Fruit fly (Drosophila melanogaster) whole organism, embryonic: ENCODE results near the gene CG7907.

ENCODE experiments used
- Antp ChIP-seq: fragments of 200-800 bp; sonication (Bioruptor generic); optimal IDR thresholded peaks from 3 replicates; lab custom pipeline; 2016; ENCODE audit warnings: missing biosample characterization, missing genetic modification characterization
- Atf-2 ChIP-seq: fragments of 200-800 bp; sonication (Bioruptor generic); optimal IDR thresholded peaks from 2 replicates; lab custom pipeline; 2016; ENCODE audit warnings: missing biosample characterization, missing genetic modification characterization
- Awh ChIP-seq: fragments of 200-800 bp; sonication (Bioruptor generic); IDR thresholded peaks from 2 replicates; pipeline ENCODE4, ENCODE4 v1.3.6; 2022; ENCODE audit warnings: missing biosample characterization, missing genetic modification characterization
- BtbVII ChIP-seq: fragments of 200-800 bp; sonication (Bioruptor generic); optimal IDR thresholded peaks from 3 replicates; lab custom pipeline; 2017; ENCODE audit warnings: missing biosample characterization, mild to moderate bottlenecking, missing genetic modification characterization
- CG11456 ChIP-seq: fragments of 200-800 bp; sonication (Bioruptor generic); IDR thresholded peaks from 3 replicates; pipeline ENCODE4 v1.3.6; 2022; ENCODE audit warnings: missing biosample characterization, missing genetic modification characterization
- CG12155 ChIP-seq: fragments of 200-800 bp; sonication (Bioruptor generic); optimal IDR thresholded peaks from 3 replicates; lab custom pipeline; 2016; ENCODE audit warnings: missing biosample characterization, missing genetic modification characterization
- CG13894 ChIP-seq: fragments of 200-800 bp; sonication (Bioruptor generic); optimal IDR thresholded peaks from 3 replicates; lab custom pipeline; 2018; ENCODE audit warnings: missing biosample characterization, mild to moderate bottlenecking, missing genetic modification characterization, moderate library complexity
- CG16813 ChIP-seq: fragments of 200-800 bp; sonication (Bioruptor generic); IDR thresholded peaks from 3 replicates; pipeline ENCODE4 v1.3.6; 2022; ENCODE audit warnings: missing biosample characterization, missing genetic modification characterization; ENCODE audit not compliant: partially characterized antibody
- CG16815 ChIP-seq: fragments of 200-800 bp; sonication (Bioruptor generic); optimal IDR thresholded peaks from 3 replicates; lab custom pipeline; 2017; ENCODE audit warnings: missing biosample characterization, mild to moderate bottlenecking, missing genetic modification characterization
- CG16863 ChIP-seq: fragments of 200-800 bp; sonication (Bioruptor generic); optimal IDR thresholded peaks from 3 replicates; lab custom pipeline; 2016; ENCODE audit warnings: missing biosample characterization, missing genetic modification characterization
- CG17802 ChIP-seq: fragments of 200-800 bp; sonication (Bioruptor generic); optimal IDR thresholded peaks from 2 replicates; lab custom pipeline; 2018; ENCODE audit warnings: missing biosample characterization, mild to moderate bottlenecking, missing genetic modification characterization, moderate library complexity
- CG2202 ChIP-seq: fragments of 200-800 bp; sonication (Bioruptor generic); optimal IDR thresholded peaks from 2 replicates; lab custom pipeline; 2018; ENCODE audit warnings: missing biosample characterization, mild to moderate bottlenecking, missing genetic modification characterization
- CG31441 ChIP-seq: fragments of 200-800 bp; sonication (Bioruptor generic); IDR thresholded peaks from 2 replicates; pipeline ENCODE4 v1.3.6; 2022; ENCODE audit warnings: missing biosample characterization, missing genetic modification characterization
- CG4360 ChIP-seq: fragments of 200-800 bp; sonication (Bioruptor generic); IDR thresholded peaks from 2 replicates; pipeline ENCODE4 v1.3.6; 2022; ENCODE audit warnings: missing biosample characterization, missing genetic modification characterization
- CG4617 ChIP-seq: fragments of 200-800 bp; sonication (Bioruptor generic); optimal IDR thresholded peaks from 3 replicates; lab custom pipeline; 2016; ENCODE audit warnings: missing biosample characterization, missing genetic modification characterization, borderline replicate concordance
- CG4730 ChIP-seq: fragments of 200-800 bp; sonication (Bioruptor generic); IDR thresholded peaks from 2 replicates; pipeline ENCODE4 v1.3.6; 2022; ENCODE audit warnings: missing biosample characterization, missing genetic modification characterization
- CG4820 ChIP-seq: fragments of 200-800 bp; sonication (Bioruptor generic); optimal IDR thresholded peaks from 3 replicates; lab custom pipeline; 2016; ENCODE audit warnings: missing biosample characterization, missing genetic modification characterization
- CG5180 ChIP-seq: fragments of 200-800 bp; sonication (Bioruptor generic); optimal IDR thresholded peaks from 3 replicates; lab custom pipeline; 2017; ENCODE audit warnings: missing biosample characterization, missing genetic modification characterization, mild to moderate bottlenecking, moderate library complexity, missing genetic modification reagents
- CG6272 ChIP-seq: fragments of 200-800 bp; sonication (Bioruptor generic); IDR thresholded peaks from 2 replicates; pipeline ENCODE4 v1.3.6; 2022; ENCODE audit warnings: missing biosample characterization, missing genetic modification characterization
- CG6689 ChIP-seq: fragments of 200-800 bp; sonication (Bioruptor generic); IDR thresholded peaks from 2 replicates; pipeline ENCODE4 v1.3.6; 2022; ENCODE audit warnings: missing biosample characterization, missing genetic modification characterization
- CG8281 ChIP-seq: fragments of 200-800 bp; sonication (Bioruptor generic); optimal IDR thresholded peaks from 2 replicates; lab custom pipeline; 2018; ENCODE audit warnings: missing biosample characterization, mild to moderate bottlenecking, missing genetic modification characterization, moderate library complexity
- CG9797 ChIP-seq: fragments of 200-800 bp; sonication (Bioruptor generic); optimal IDR thresholded peaks from 3 replicates; lab custom pipeline; 2018; ENCODE audit warnings: missing biosample characterization, mild to moderate bottlenecking, missing genetic modification characterization
- HLHmδ ChIP-seq: fragments of 200-800 bp; sonication (Bioruptor generic); optimal IDR thresholded peaks from 2 replicates; lab custom pipeline; 2018; ENCODE audit warnings: missing biosample characterization, mild to moderate bottlenecking, missing genetic modification characterization, moderate library complexity
- HmgZ ChIP-seq: fragments of 200-800 bp; sonication (Bioruptor generic); optimal IDR thresholded peaks from 2 replicates; lab custom pipeline; 2018; ENCODE audit warnings: missing biosample characterization, mild to moderate bottlenecking, missing genetic modification characterization
- Hr78 ChIP-seq, 2 experiments: fragments of 200-800 bp in 1 of 2; fragments of >200 bp in 1 of 2; sonication (Bioruptor generic) in 1 of 2; optimal IDR thresholded peaks; 2 replicates each; lab custom pipeline; 2017 to 2019; ENCODE audit warnings: missing biosample characterization in 2 of 2, missing genetic modification characterization in 2 of 2, mild to moderate bottlenecking in 1 of 2, moderate library complexity in 1 of 2
- NFAT ChIP-seq: fragments of 200-800 bp; sonication (Bioruptor generic); IDR thresholded peaks from 2 replicates; pipeline ENCODE4 v1.3.6; 2022; ENCODE audit warnings: missing biosample characterization, missing genetic modification characterization
- Nf-YC ChIP-seq: fragments of 200-800 bp; optimal IDR thresholded peaks from 3 replicates; lab custom pipeline; 2019; ENCODE audit warnings: missing biosample characterization, mild to moderate bottlenecking, missing genetic modification characterization, moderate library complexity
- NfI ChIP-seq: fragments of 200-800 bp; sonication (Bioruptor generic); optimal IDR thresholded peaks from 3 replicates; lab custom pipeline; 2018; ENCODE audit warnings: missing biosample characterization, mild to moderate bottlenecking, missing genetic modification characterization, moderate library complexity
- Six4 ChIP-seq: fragments of 200-800 bp; sonication (Bioruptor generic); optimal IDR thresholded peaks from 2 replicates; lab custom pipeline; 2016; ENCODE audit warnings: missing biosample characterization, missing genetic modification characterization
- aop ChIP-seq: fragments of 200-800 bp; sonication (Bioruptor generic); IDR thresholded peaks from 2 replicates; pipeline ENCODE4 v1.3.6; 2022; ENCODE audit warnings: missing biosample characterization, missing genetic modification characterization
- bigmax ChIP-seq: fragments of 200-800 bp; sonication (Bioruptor generic); optimal IDR thresholded peaks from 2 replicates; lab custom pipeline; 2018; ENCODE audit warnings: missing biosample characterization, mild to moderate bottlenecking, missing genetic modification characterization
- caup ChIP-seq: fragments of 200-800 bp; sonication (Bioruptor generic); optimal IDR thresholded peaks from 3 replicates; lab custom pipeline; 2017; ENCODE audit warnings: missing biosample characterization, mild to moderate bottlenecking, missing genetic modification characterization, moderate library complexity; ENCODE audit not compliant: severe bottlenecking
- danr ChIP-seq: fragments of 200-800 bp; sonication (Bioruptor generic); IDR thresholded peaks from 2 replicates; pipeline ENCODE4 v1.3.6; 2022; ENCODE audit warnings: missing biosample characterization, missing genetic modification characterization
- emc ChIP-seq: fragments of 200-800 bp; sonication (Bioruptor generic); optimal IDR thresholded peaks from 2 replicates; lab custom pipeline; 2016; ENCODE audit warnings: missing biosample characterization, missing genetic modification characterization
- eyg ChIP-seq: fragments of 200-800 bp; sonication (Bioruptor generic); optimal IDR thresholded peaks from 3 replicates; lab custom pipeline; 2016; ENCODE audit warnings: missing biosample characterization, missing genetic modification characterization
- fd102C ChIP-seq: fragments of 200-800 bp; sonication (Bioruptor generic); optimal IDR thresholded peaks from 2 replicates; lab custom pipeline; 2018; ENCODE audit warnings: missing biosample characterization, mild to moderate bottlenecking, missing genetic modification characterization, moderate library complexity
- gfzf ChIP-seq: fragments of 200-800 bp; sonication (Bioruptor generic); optimal IDR thresholded peaks from 2 replicates; lab custom pipeline; 2016; ENCODE audit warnings: missing biosample characterization, mild to moderate bottlenecking, missing genetic modification characterization, moderate library complexity
- h ChIP-seq: fragments of >200 bp; optimal IDR thresholded peaks from 2 replicates; lab custom pipeline; 2017
- inv ChIP-seq: fragments of 200-800 bp; sonication (Bioruptor generic); IDR thresholded peaks from 2 replicates; pipeline ENCODE4 v1.3.6; 2022; ENCODE audit warnings: missing biosample characterization, missing genetic modification characterization; ENCODE audit not compliant: partially characterized antibody
- jumu ChIP-seq: fragments of 200-800 bp; sonication (Bioruptor generic); optimal IDR thresholded peaks from 3 replicates; lab custom pipeline; 2016; ENCODE audit warnings: missing biosample characterization, missing genetic modification characterization
- kay ChIP-seq: fragments of 200-800 bp; sonication (Bioruptor generic); optimal IDR thresholded peaks from 2 replicates; lab custom pipeline; 2016; ENCODE audit warnings: missing biosample characterization, missing genetic modification characterization
- lab ChIP-seq: fragments of 200-800 bp; sonication (Bioruptor generic); optimal IDR thresholded peaks from 3 replicates; lab custom pipeline; 2017; ENCODE audit warnings: missing biosample characterization, missing genetic modification characterization, mild to moderate bottlenecking, moderate library complexity, missing genetic modification reagents
- lbe ChIP-seq: fragments of 200-800 bp; sonication (Bioruptor generic); optimal IDR thresholded peaks from 2 replicates; lab custom pipeline; 2016; ENCODE audit warnings: missing biosample characterization, mild to moderate bottlenecking, missing genetic modification characterization
- mam ChIP-seq: fragments of 200-800 bp; sonication (Bioruptor generic); optimal IDR thresholded peaks from 3 replicates; lab custom pipeline; 2016; ENCODE audit warnings: missing biosample characterization, missing genetic modification characterization
- onecut ChIP-seq: fragments of 200-800 bp; sonication (Bioruptor generic); IDR thresholded peaks from 2 replicates; pipeline ENCODE4 v1.3.6; 2022; ENCODE audit warnings: missing biosample characterization, missing genetic modification characterization
- pfk ChIP-seq: fragments of 200-800 bp; sonication (Bioruptor generic); optimal IDR thresholded peaks from 2 replicates; lab custom pipeline; 2018; ENCODE audit warnings: missing biosample characterization, mild to moderate bottlenecking, missing genetic modification characterization, moderate library complexity
- ro ChIP-seq: fragments of 200-800 bp; sonication (Bioruptor generic); IDR thresholded peaks from 2 replicates; pipeline ENCODE4 v1.3.6; 2022; ENCODE audit warnings: missing biosample characterization, missing genetic modification characterization
- sens ChIP-seq: fragments of 200-800 bp; sonication (Bioruptor generic); peaks from one replicate; lab custom pipeline; 2016; ENCODE audit warnings: missing biosample characterization, missing genetic modification characterization
- sna ChIP-seq: fragments of 200-800 bp; sonication (Bioruptor generic); IDR thresholded peaks from 2 replicates; pipeline ENCODE4 v1.3.6; 2022; ENCODE audit warnings: missing biosample characterization, missing genetic modification characterization; ENCODE audit not compliant: partially characterized antibody
- stwl ChIP-seq: fragments of 200-800 bp; sonication (Bioruptor generic); optimal IDR thresholded peaks from 3 replicates; lab custom pipeline; 2018; ENCODE audit warnings: missing biosample characterization, mild to moderate bottlenecking, missing genetic modification characterization, moderate library complexity
- z ChIP-seq: fragments of 200-800 bp; sonication (Bioruptor generic); IDR thresholded peaks from 3 replicates; pipeline ENCODE4 v1.3.6; 2022; ENCODE audit warnings: missing biosample characterization, missing genetic modification characterization

Gene CG7907

DNA sequence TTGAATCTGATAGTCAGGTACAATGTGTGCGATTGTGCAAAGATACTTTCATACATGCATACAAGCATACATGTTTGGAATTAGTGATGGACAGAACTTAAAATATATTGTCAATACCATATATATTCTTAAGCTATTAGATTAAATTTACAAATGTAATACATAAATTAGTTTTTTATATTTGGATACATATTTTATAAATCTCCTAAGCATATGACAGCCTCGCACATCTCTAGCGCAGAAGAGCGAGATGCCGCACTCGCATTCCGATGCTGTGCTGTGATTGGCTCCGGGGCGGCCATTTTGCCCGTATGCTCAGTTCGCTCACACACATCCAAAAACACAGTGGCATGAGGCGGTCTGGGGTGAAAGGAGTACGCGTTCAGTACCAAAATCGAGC, 24.9 kb upstream of the CG7907 start, which contains the start of gene tin (continued):
- TF ChIP-seq CG17802 (tag; lab: Kevin White, UChicago) (peak; percentile 66), CG6689 (GFP tag; lab: Robert Waterston, UW) (peak; percentile 95), aop (peak; percentile 64; the same call in 1 of the 2 replicates), CG2202 (tag; lab: Kevin White, UChicago) (peak; percentile 95), CG8281 (peak; percentile 59), CG16815 (GFP tag; lab: Kevin White, UChicago) (peak; percentile 84), gfzf (GFP tag; lab: Kevin White, UChicago) (no peak), lbe (GFP tag; lab: Kevin White, UChicago) (peak; percentile 96), fd102C (peak; percentile 92), Hr78 (GFP tag; optimal IDR thresholded peaks at IDR 0.05; lab: Kevin White, UChicago) (peak in 1 of 2 experiments; percentile 72), CG4730 (peak; percentile 94), CG9797 (GFP tag; lab: Kevin White, UChicago) (peak; percentile 40), ro (peak; percentile 92), lab (GFP tag; lab: Kevin White, UChicago) (peak; percentile 95), Awh (GFP tag; lab: Robert Waterston, UW) (peak; percentile 97), Six4 (GFP tag; lab: Kevin White, UChicago) (peak; percentile 86), CG11456 (GFP tag; lab: Robert Waterston, UW) (peak; percentile 91), HmgZ (tag; lab: Kevin White, UChicago) (peak; percentile 94), jumu (peak; percentile 9), emc (GFP tag; lab: Kevin White, UChicago) (no peak), pfk (GFP tag; lab: Kevin White, UChicago) (no peak), Antp (GFP tag; lab: Kevin White, UChicago) (peak; percentile 10), onecut (GFP tag; lab: Robert Waterston, UW) (peak; percentile 90), HLHmδ (peak; percentile 70), CG16813 (GFP tag; lab: Robert Waterston, UW) (peak; percentile 75), CG6272 (GFP tag; lab: Robert Waterston, UW) (peak; percentile 94), mam (GFP tag; lab: Kevin White, UChicago) (peak; percentile 51), sens (GFP tag; lab: Kevin White, UChicago) (peak; percentile 95), NFAT (GFP tag; lab: Robert Waterston, UW) (peak; percentile 91), kay (peak; percentile 82), NfI (peak; percentile 84), Atf-2 (GFP tag; lab: Kevin White, UChicago) (no peak), CG13894 (tag; lab: Kevin White, UChicago) (no peak), CG31441 (peak; percentile 97), z (GFP tag; lab: Robert Waterston, UW) (no peak), sna (GFP tag; lab: Robert Waterston, UW) (peak; percentile 76; the same call in 1 of the 2 replicates), CG16863 (GFP tag; lab: Kevin White, UChicago) (peak; percentile 38), eyg (GFP tag; lab: Kevin White, UChicago) (no peak), caup (GFP tag; lab: Kevin White, UChicago) (peak; percentile 91), stwl (peak; percentile 70), inv (GFP tag; lab: Robert Waterston, UW) (peak; percentile 62), CG4360 (GFP tag; lab: Robert Waterston, UW) (peak; percentile 75), BtbVII (GFP tag; lab: Kevin White, UChicago) (peak; percentile 81), Nf-YC (peak; percentile 99), CG12155 (GFP tag; lab: Kevin White, UChicago) (peak; percentile 84), bigmax (GFP tag; lab: Kevin White, UChicago) (peak; percentile 32), h (no peak), danr (GFP tag; lab: Robert Waterston, UW) (peak; percentile 86), CG4820 (GFP tag; lab: Kevin White, UChicago) (peak; percentile 82), CG4617 (GFP tag; lab: Kevin White, UChicago) (peak; percentile 55), CG5180 (GFP tag; lab: Kevin White, UChicago) (peak; percentile 81)
